Worm (Caenorhabditis elegans) whole organism, L1 larva: ENCODE results near the gene noa-1.

Source experiments
- alr-1 ChIP-seq: fragments of 200-800 bp; sonication (Bioruptor generic); optimal IDR thresholded peaks from 2 replicates; lab custom pipeline; 2018; ENCODE audit warnings: borderline replicate concordance, mild to moderate bottlenecking, missing genetic modification characterization, missing compliant biosample characterization
- ama-1 ChIP-seq: fragments of 150-350 bp; optimal IDR thresholded peaks from 2 replicates; lab custom pipeline; 2014
- ceh-88 ChIP-seq: fragments of 200-800 bp; sonication (Bioruptor generic); IDR thresholded peaks from 2 replicates; pipeline ENCODE4 v1.3.6; 2022; ENCODE audit warnings: missing genetic modification characterization, missing compliant biosample characterization
- efl-1 ChIP-seq, 4 experiments: fragments of 150-350 bp; optimal IDR thresholded peaks in 3 of 4; peaks in 1 of 4; 1 replicate in 1 of 4; 2 replicates in 3 of 4; lab custom pipeline; 2014; ENCODE audit warnings: missing biosample characterization in 2 of 4, missing genetic modification characterization in 2 of 4, missing genetic modification reagents in 2 of 4
- egl-27 ChIP-seq, 2 experiments: fragments of 150-350 bp in 1 of 2; sonication (generic microtip); optimal IDR thresholded peaks; 3 replicates each; lab custom pipeline; 2017 to 2018; ENCODE audit warnings: missing biosample characterization in 2 of 2, missing genetic modification characterization in 2 of 2, missing genetic modification reagents in 2 of 2
- fkh-10 ChIP-seq: sonication (generic microtip); optimal IDR thresholded peaks from 2 replicates; lab custom pipeline; 2017; ENCODE audit warnings: missing biosample characterization, missing genetic modification reagents, missing genetic modification characterization
- fkh-8 ChIP-seq: sonication (generic microtip); optimal IDR thresholded peaks from 2 replicates; lab custom pipeline; 2016; ENCODE audit warnings: mild to moderate bottlenecking, missing genetic modification characterization, missing compliant biosample characterization
- hlh-17 ChIP-seq: fragments of 200-800 bp; sonication (Bioruptor generic); optimal IDR thresholded peaks from 2 replicates; lab custom pipeline; 2018; ENCODE audit warnings: missing genetic modification characterization, mild to moderate bottlenecking, missing compliant biosample characterization, moderate library complexity, borderline replicate concordance
- hlh-4 ChIP-seq: sonication (generic microtip); optimal IDR thresholded peaks from 2 replicates; lab custom pipeline; 2016; ENCODE audit warnings: mild to moderate bottlenecking, missing genetic modification characterization, missing compliant biosample characterization
- isw-1 ChIP-seq: fragments of 200-800 bp; sonication (Bioruptor generic); IDR thresholded peaks from 2 replicates; pipeline ENCODE4 v1.3.6; 2022; ENCODE audit warnings: missing genetic modification characterization, missing compliant biosample characterization
- lin-13 ChIP-seq: fragments of 150-350 bp; optimal IDR thresholded peaks from 2 replicates; lab custom pipeline; 2014; ENCODE audit warnings: missing biosample characterization, missing genetic modification reagents, missing genetic modification characterization
- lin-15B ChIP-seq: fragments of 150-350 bp; sonication (generic microtip); optimal IDR thresholded peaks from 3 replicates; lab custom pipeline; 2014; ENCODE audit warnings: missing biosample characterization, missing genetic modification characterization
- lin-35 ChIP-seq, 2 experiments: fragments of 150-350 bp; optimal IDR thresholded peaks; 2 replicates each; lab custom pipeline; 2014; ENCODE audit warnings: missing biosample characterization in 2 of 2, missing genetic modification characterization in 2 of 2, missing genetic modification reagents in 2 of 2
- mab-9 ChIP-seq: fragments of 200-800 bp; sonication (Bioruptor generic); IDR thresholded peaks from 2 replicates; pipeline ENCODE4 v1.3.6; 2022; ENCODE audit warnings: missing genetic modification reagents, missing genetic modification characterization, missing compliant biosample characterization
- mdl-1 ChIP-seq, 2 experiments: fragments of 150-350 bp; optimal IDR thresholded peaks; 2 replicates each; lab custom pipeline; 2014 to 2017; ENCODE audit warnings: missing biosample characterization in 2 of 2, missing genetic modification characterization in 2 of 2, inconsistent platforms in 1 of 2
- mef-2 ChIP-seq: fragments of 150-350 bp; optimal IDR thresholded peaks from 2 replicates; lab custom pipeline; 2014; ENCODE audit warnings: missing biosample characterization, missing genetic modification characterization
- nhr-12 ChIP-seq: sonication (generic microtip); optimal IDR thresholded peaks from 2 replicates; lab custom pipeline; 2017; ENCODE audit warnings: missing biosample characterization, missing genetic modification characterization
- nhr-19 ChIP-seq: fragments of 200-800 bp; sonication (Bioruptor generic); conservative IDR thresholded peaks from 2 replicates; pipeline ENCODE4 v1.3.6; 2022; ENCODE audit warnings: missing genetic modification characterization, missing compliant biosample characterization
- nhr-20 ChIP-seq: sonication (generic microtip); optimal IDR thresholded peaks from 2 replicates; lab custom pipeline; 2016; ENCODE audit warnings: mild to moderate bottlenecking, missing genetic modification characterization, missing compliant biosample characterization
- nhr-71 ChIP-seq: sonication (generic microtip); optimal IDR thresholded peaks from 2 replicates; lab custom pipeline; 2016; ENCODE audit warnings: mild to moderate bottlenecking, missing genetic modification characterization, moderate library complexity, missing compliant biosample characterization
- nhr-84 ChIP-seq: sonication (generic microtip); optimal IDR thresholded peaks from 2 replicates; lab custom pipeline; 2017; ENCODE audit warnings: missing biosample characterization, missing genetic modification characterization
- nhr-85 ChIP-seq: sonication (generic microtip); peaks from one replicate; lab custom pipeline; 2016; ENCODE audit warnings: missing genetic modification characterization, inconsistent platforms, missing compliant biosample characterization
- nhr-90 ChIP-seq: sonication (generic microtip); optimal IDR thresholded peaks from 2 replicates; lab custom pipeline; 2016; ENCODE audit warnings: mild to moderate bottlenecking, missing genetic modification characterization, missing compliant biosample characterization; ENCODE audit not compliant: poor library complexity
- pax-3 ChIP-seq: fragments of 200-800 bp; sonication (Bioruptor generic); optimal IDR thresholded peaks from 2 replicates; lab custom pipeline; 2018; ENCODE audit warnings: mild to moderate bottlenecking, missing genetic modification characterization, moderate library complexity, missing compliant biosample characterization
- pqm-1 ChIP-seq: sonication (generic microtip); optimal IDR thresholded peaks from 3 replicates; lab custom pipeline; 2017; ENCODE audit warnings: missing biosample characterization, missing genetic modification characterization
- skn-1 ChIP-seq: fragments of 150-350 bp; optimal IDR thresholded peaks from 2 replicates; lab custom pipeline; 2014; ENCODE audit warnings: missing biosample characterization, missing genetic modification characterization
- snpc-4 ChIP-seq: fragments of 150-350 bp; optimal IDR thresholded peaks from 2 replicates; lab custom pipeline; 2014; ENCODE audit warnings: missing biosample characterization, missing genetic modification characterization
- sox-4 ChIP-seq: sonication (generic microtip); optimal IDR thresholded peaks from 2 replicates; lab custom pipeline; 2016; ENCODE audit warnings: missing genetic modification characterization, missing compliant biosample characterization
- sptf-1 ChIP-seq: fragments of 150-350 bp; optimal IDR thresholded peaks from 2 replicates; lab custom pipeline; 2014; ENCODE audit warnings: missing biosample characterization, missing genetic modification characterization
- swsn-7 ChIP-seq: sonication (generic microtip); optimal IDR thresholded peaks from 2 replicates; lab custom pipeline; 2016; ENCODE audit warnings: missing genetic modification characterization, missing compliant biosample characterization
- unc-98 ChIP-seq: fragments of 200-800 bp; sonication (Bioruptor generic); IDR thresholded peaks from 2 replicates; pipeline ENCODE4 v1.3.6; 2022; ENCODE audit warnings: missing genetic modification characterization, missing compliant biosample characterization
- xbp-1 ChIP-seq: sonication (generic microtip); optimal IDR thresholded peaks from 2 replicates; lab custom pipeline; 2016; ENCODE audit warnings: missing genetic modification characterization, missing compliant biosample characterization
- ztf-4 ChIP-seq: fragments of 150-350 bp; optimal IDR thresholded peaks from 2 replicates; lab custom pipeline; 2014; ENCODE audit warnings: missing biosample characterization, missing genetic modification characterization

Gene noa-1

ce11 chrII:13529131-13529530 is 11.7 kb downstream of the noa-1 start:
- no peak for TF ChIP-seq alr-1 (tag; lab: Kevin White, UChicago)
- no peak for TF ChIP-seq nhr-71
- no peak for TF ChIP-seq nhr-90
- no peak for TF ChIP-seq nhr-12
- no peak for TF ChIP-seq nhr-85 (tag; lab: Kevin White, UChicago)
- no peak for TF ChIP-seq swsn-7 (tag; lab: Kevin White, UChicago)
- no peak for TF ChIP-seq mab-9 (GFP tag; lab: Robert Waterston, UW)
- TF ChIP-seq lin-15B (tag; lab: Kevin White, UChicago): no peak

ce11 chrII:13521977-13522404 is 18.9 kb downstream of the noa-1 start:
- TF ChIP-seq efl-1 (optimal IDR thresholded peaks at IDR 0.05; lab: Kevin White, UChicago) (no peak), efl-1 (GFP tag; optimal IDR thresholded peaks at IDR 0.05 in 1 of 2; lab: Kevin White, UChicago) (peak in 1 of 2 experiments; percentile 47), ceh-88 (GFP tag; lab: Robert Waterston, UW) (no peak), pax-3 (tag; lab: Kevin White, UChicago) (no peak), nhr-85 (tag; lab: Kevin White, UChicago) (peak; percentile 68), snpc-4 (tag; lab: Kevin White, UChicago) (peak; percentile 92)

ce11 chrII:13521179-13521616 is 19.7 kb downstream of the noa-1 start:
- TF ChIP-seq nhr-20 (tag; lab: Kevin White, UChicago) (no peak), lin-13 (GFP tag; lab: Kevin White, UChicago) (no peak), nhr-19 (GFP tag; lab: Robert Waterston, UW) (peak; percentile 22), snpc-4 (tag; lab: Kevin White, UChicago) (peak; percentile 93), unc-98 (GFP tag; lab: Robert Waterston, UW) (no peak), isw-1 (GFP tag; lab: Robert Waterston, UW) (no peak), nhr-71 (peak; percentile 26), efl-1 (optimal IDR thresholded peaks at IDR 0.05; lab: Kevin White, UChicago) (no peak), efl-1 (GFP tag; optimal IDR thresholded peaks at IDR 0.05 in 1 of 2; lab: Kevin White, UChicago) (peak in 1 of 2 experiments; percentile 52)

ce11 chrII:13517600-13517999 is 23.3 kb downstream of the noa-1 start, which contains the start of gene sre-45:
TSS of gene sre-45 (plus strand) at chrII:13517900.
- TF ChIP-seq xbp-1 (tag; lab: Kevin White, UChicago) (no peak), lin-13 (GFP tag; lab: Kevin White, UChicago) (no peak), hlh-4 (tag; lab: Kevin White, UChicago) (no peak)
- TF ChIP-seq, all 84 proteins: peak for 0

- no peak for TF ChIP-seq sox-4 (tag; lab: Kevin White, UChicago)
- TF ChIP-seq egl-27 (tag; optimal IDR thresholded peaks at IDR 0.05; lab: Kevin White, UChicago): no peak
- no peak for TF ChIP-seq skn-1
- TF ChIP-seq mab-9 (GFP tag; lab: Robert Waterston, UW): no peak
- no peak for TF ChIP-seq nhr-84
- no peak for TF ChIP-seq ztf-4 (tag; lab: Kevin White, UChicago)
- no peak for TF ChIP-seq hlh-17 (GFP tag; lab: Kevin White, UChicago)
- TF ChIP-seq pqm-1: no peak
- TF ChIP-seq fkh-8 (tag; lab: Kevin White, UChicago): no peak
- no peak for TF ChIP-seq fkh-10 (GFP tag; lab: Kevin White, UChicago)
- no peak for TF ChIP-seq ama-1 (lab: Kevin White, UChicago)
- TF ChIP-seq mef-2 (tag; lab: Kevin White, UChicago): no peak
- TF ChIP-seq mdl-1 (tag; optimal IDR thresholded peaks at IDR 0.05; lab: Kevin White, UChicago): no peak
- TF ChIP-seq lin-35 (GFP tag; optimal IDR thresholded peaks at IDR 0.05; lab: Kevin White, UChicago): no peak
- TF ChIP-seq sptf-1 (tag; lab: Kevin White, UChicago): no peak
Measured at ce11 chrII:13515813-13516212, 25.0 kb downstream of the noa-1 start.
